Fruit fly (Drosophila melanogaster) whole organism, wandering third instar larva: ENCODE results near the gene CG44774.

Source experiments
- lola ChIP-seq: fragments of >200 bp; optimal IDR thresholded peaks from 2 replicates; lab custom pipeline; 2017; ENCODE audit warnings: missing biosample characterization, missing genetic modification characterization
- psq ChIP-seq: fragments of 200-800 bp; sonication (Bioruptor generic); optimal IDR thresholded peaks from 3 replicates; lab custom pipeline; 2017; ENCODE audit warnings: missing biosample characterization, mild to moderate bottlenecking, missing genetic modification characterization, moderate library complexity

- TF ChIP-seq psq (GFP tag; lab: Kevin White, UChicago) = peak; percentile 14
- no peak for TF ChIP-seq lola (GFP tag; lab: Kevin White, UChicago)
Observed at dm6 chrX:4969926-4970325, 32.0 kb upstream of the CG44774 start.
